Fruit fly (Drosophila melanogaster): ENCODE results near the gene CG10077.

The CG10077 gene

dm6 chr3L:6964488-6965152, 8.9 kb upstream of the CG10077 start, which contains the start of gene sgl (continued):
- no peak for TF ChIP-seq sima (GFP tag; optimal IDR thresholded peaks at IDR 0.05)
- TF ChIP-seq CG13123 (GFP tag; optimal IDR thresholded peaks at IDR 0.05) = no peak
- TF ChIP-seq CG17912 (GFP tag; optimal IDR thresholded peaks at IDR 0.05) = peak; percentile 61
- TF ChIP-seq dmrt99B (tag; optimal IDR thresholded peaks at IDR 0.05) = no peak
- TF ChIP-seq CG15601 (tag; optimal IDR thresholded peaks at IDR 0.05) = peak; percentile 82
- no peak for TF ChIP-seq CG11085 (GFP tag; IDR thresholded peaks at IDR 0.05)
- no peak for TF ChIP-seq Ptx1 (GFP tag; IDR thresholded peaks at IDR 0.05)
- 0 out of 3 replicates have a peak, but pooled peaks have one; percentile 66 for TF ChIP-seq mld (GFP tag; IDR thresholded peaks at IDR 0.05; ENCODE audit: partially characterized antibody)
- no peak for TF ChIP-seq CG17612 (GFP tag; IDR thresholded peaks at IDR 0.05)
- no peak for TF ChIP-seq Six4 (GFP tag; optimal IDR thresholded peaks at IDR 0.05)
- TF ChIP-seq CG11560 (tag; IDR thresholded peaks at IDR 0.05) = no peak
- TF ChIP-seq CG33213 (GFP tag; optimal IDR thresholded peaks at IDR 0.05) = peak; percentile 83
- peak; percentile 14 for TF ChIP-seq D19B (GFP tag; optimal IDR thresholded peaks at IDR 0.05)
- no peak for TF ChIP-seq Fer2 (tag; optimal IDR thresholded peaks at IDR 0.05)
- TF ChIP-seq ssp (GFP tag; IDR thresholded peaks at IDR 0.05) = no peak
- TF ChIP-seq Bteb2 (GFP tag; optimal IDR thresholded peaks at IDR 0.05) = no peak
- TF ChIP-seq CG18262 (tag; optimal IDR thresholded peaks at IDR 0.05) = peak; percentile 41
- no peak for TF ChIP-seq ind (GFP tag; optimal IDR thresholded peaks at IDR 0.05)
- TF ChIP-seq ac (GFP tag; optimal IDR thresholded peaks at IDR 0.05) = no peak
- TF ChIP-seq CG6254 (GFP tag; optimal IDR thresholded peaks at IDR 0.05) = no peak
- peak; percentile 26 for TF ChIP-seq CG17359 (tag; optimal IDR thresholded peaks at IDR 0.05)
- no peak for TF ChIP-seq CG6272 (GFP tag; IDR thresholded peaks at IDR 0.05)
- no peak for TF ChIP-seq CG12769 (tag; optimal IDR thresholded peaks at IDR 0.05)
- TF ChIP-seq mirr (GFP tag; optimal IDR thresholded peaks at IDR 0.05) = peak; percentile 34
- TF ChIP-seq D (optimal IDR thresholded peaks at IDR 0.05) = peak; percentile 75
- no peak for TF ChIP-seq D (GFP tag; optimal IDR thresholded peaks at IDR 0.05)
- peak; percentile 3 for TF ChIP-seq CG12071 (GFP tag; optimal IDR thresholded peaks at IDR 0.05)
- peak; percentile 20 for TF ChIP-seq bigmax (GFP tag; optimal IDR thresholded peaks at IDR 0.05)
- TF ChIP-seq CG10366 (GFP tag; IDR thresholded peaks at IDR 0.05) = no peak
- TF ChIP-seq grn (GFP tag; optimal IDR thresholded peaks at IDR 0.05) = no peak
- TF ChIP-seq CG14667 (GFP tag; IDR thresholded peaks at IDR 0.05) = no peak
- no peak for TF ChIP-seq CG9817 (tag; optimal IDR thresholded peaks at IDR 0.05)
- TF ChIP-seq Sox100B (GFP tag; optimal IDR thresholded peaks at IDR 0.05) = no peak
- TF ChIP-seq CG13775 (GFP tag; optimal IDR thresholded peaks at IDR 0.05) = peak; percentile 0
- peak; percentile 81 for TF ChIP-seq chm (GFP tag; IDR thresholded peaks at IDR 0.05)
- TF ChIP-seq aop (GFP tag; IDR thresholded peaks at IDR 0.05) = no peak
- TF ChIP-seq CG11093 (GFP tag; IDR thresholded peaks at IDR 0.05) = no peak
- TF ChIP-seq CG2116 (GFP tag; optimal IDR thresholded peaks at IDR 0.05) = peak; percentile 47
- TF ChIP-seq CG7556 (GFP tag; optimal IDR thresholded peaks at IDR 0.05) = no peak
- peak; percentile 42 for TF ChIP-seq CG17568 (GFP tag; optimal IDR thresholded peaks at IDR 0.05)
- TF ChIP-seq odd (GFP tag; optimal IDR thresholded peaks at IDR 0.05) = no peak
- TF ChIP-seq Hmx (GFP tag; optimal IDR thresholded peaks at IDR 0.05) = no peak
- no peak for TF ChIP-seq CTCF (GFP tag; optimal IDR thresholded peaks at IDR 0.05)
- peak; percentile 36 for TF ChIP-seq gro (GFP tag; optimal IDR thresholded peaks at IDR 0.05)
- no peak for TF ChIP-seq Kr (GFP tag; optimal IDR thresholded peaks at IDR 0.05)
- TF ChIP-seq HLH3B (GFP tag; IDR thresholded peaks at IDR 0.05) = 0 out of 2 replicates have a peak, but pooled peaks have one; percentile 20
- no peak for TF ChIP-seq slou (GFP tag; optimal IDR thresholded peaks at IDR 0.05)
- no peak for TF ChIP-seq tx (GFP tag; optimal IDR thresholded peaks at IDR 0.05)
- TF ChIP-seq CG13894 (tag; optimal IDR thresholded peaks at IDR 0.05) = peak; percentile 73
- TF ChIP-seq Hr39 (optimal IDR thresholded peaks at IDR 0.05) = no peak
- peak; percentile 15 for TF ChIP-seq Oli (tag; optimal IDR thresholded peaks at IDR 0.05)
- no peak for TF ChIP-seq tin (GFP tag; optimal IDR thresholded peaks at IDR 0.05)

All from whole organism, embryonic.